Fruit fly (Drosophila melanogaster) whole organism, embryonic: ENCODE data around the gene Nelf-E.
A peak's percentile ranks its signal among the peaks of the same experiment; 100 is the strongest.

Source experiments
- Bgb ChIP-seq: fragments of 200-800 bp; sonication (Bioruptor generic); IDR thresholded peaks from 2 replicates; pipeline ENCODE4 v1.3.6; 2022; ENCODE audit warnings: missing biosample characterization, missing genetic modification characterization; ENCODE audit not compliant: partially characterized antibody
- CG12659 ChIP-seq: fragments of 200-800 bp; sonication (Bioruptor generic); optimal IDR thresholded peaks from 3 replicates; lab custom pipeline; 2017; ENCODE audit warnings: mild to moderate bottlenecking, missing biosample characterization, missing genetic modification reagents, missing genetic modification characterization
- CG13894 ChIP-seq: fragments of 200-800 bp; sonication (Bioruptor generic); optimal IDR thresholded peaks from 3 replicates; lab custom pipeline; 2018; ENCODE audit warnings: missing biosample characterization, mild to moderate bottlenecking, missing genetic modification characterization, moderate library complexity
- CG14710 ChIP-seq: fragments of 200-800 bp; sonication (Bioruptor generic); optimal IDR thresholded peaks from 3 replicates; lab custom pipeline; 2019; ENCODE audit warnings: missing biosample characterization, mild to moderate bottlenecking, missing genetic modification characterization, moderate library complexity
- CG17568 ChIP-seq: fragments of 200-800 bp; sonication (Bioruptor generic); optimal IDR thresholded peaks from 2 replicates; lab custom pipeline; 2018; ENCODE audit warnings: missing biosample characterization, mild to moderate bottlenecking, missing genetic modification characterization, moderate library complexity
- CG2116 ChIP-seq: fragments of 200-800 bp; sonication (Bioruptor generic); optimal IDR thresholded peaks from 3 replicates; lab custom pipeline; 2018; ENCODE audit warnings: missing biosample characterization, mild to moderate bottlenecking, missing genetic modification characterization
- CG2875 ChIP-seq: fragments of 200-800 bp; sonication (Bioruptor generic); optimal IDR thresholded peaks from 2 replicates; lab custom pipeline; 2017; ENCODE audit warnings: missing biosample characterization, mild to moderate bottlenecking, missing genetic modification characterization, missing genetic modification reagents
- CG34376 ChIP-seq: fragments of 200-800 bp; sonication (Bioruptor generic); optimal IDR thresholded peaks from 2 replicates; lab custom pipeline; 2018; ENCODE audit warnings: missing biosample characterization, mild to moderate bottlenecking, missing genetic modification characterization
- CG3995 ChIP-seq: fragments of 200-800 bp; sonication (Bioruptor generic); optimal IDR thresholded peaks from 3 replicates; lab custom pipeline; 2016; ENCODE audit warnings: missing biosample characterization, missing genetic modification characterization
- CG42726 ChIP-seq: fragments of 200-800 bp; sonication (Bioruptor generic); IDR thresholded peaks from 2 replicates; pipeline ENCODE4 v1.3.6; 2022; ENCODE audit warnings: missing biosample characterization, missing genetic modification characterization; ENCODE audit not compliant: partially characterized antibody
- CG6272 ChIP-seq: fragments of 200-800 bp; sonication (Bioruptor generic); IDR thresholded peaks from 2 replicates; pipeline ENCODE4 v1.3.6; 2022; ENCODE audit warnings: missing biosample characterization, missing genetic modification characterization
- CG6654 ChIP-seq: fragments of 200-800 bp; sonication (Bioruptor generic); optimal IDR thresholded peaks from 2 replicates; lab custom pipeline; 2017; ENCODE audit warnings: missing biosample characterization, mild to moderate bottlenecking, missing genetic modification characterization
- CG8359 ChIP-seq: fragments of 200-800 bp; sonication (Bioruptor generic); optimal IDR thresholded peaks from 2 replicates; lab custom pipeline; 2017; ENCODE audit warnings: missing biosample characterization, mild to moderate bottlenecking, missing genetic modification characterization, borderline replicate concordance
- CG8388 ChIP-seq: fragments of 200-800 bp; sonication (Bioruptor generic); optimal IDR thresholded peaks from 2 replicates; lab custom pipeline; 2019; ENCODE audit warnings: missing biosample characterization, mild to moderate bottlenecking, missing genetic modification characterization, moderate library complexity
- CG9876 ChIP-seq: fragments of 200-800 bp; sonication (Bioruptor generic); optimal IDR thresholded peaks from 2 replicates; lab custom pipeline; 2016; ENCODE audit warnings: missing biosample characterization, missing genetic modification characterization
- CG9932 ChIP-seq: fragments of 200-800 bp; sonication (Bioruptor generic); IDR thresholded peaks from 2 replicates; pipeline ENCODE4 v1.3.6; 2022; ENCODE audit warnings: missing biosample characterization, missing genetic modification characterization
- E2f2 ChIP-seq: fragments of 200-800 bp; sonication (Bioruptor generic); IDR thresholded peaks from 2 replicates; pipeline ENCODE4 v1.3.6; 2022; ENCODE audit warnings: missing biosample characterization, missing genetic modification characterization
- Eip74EF ChIP-seq, 2 experiments: fragments of 200-800 bp in 1 of 2; fragments of >200 bp in 1 of 2; sonication (Bioruptor generic) in 1 of 2; optimal IDR thresholded peaks; 2 replicates each; lab custom pipeline; 2017 to 2019; ENCODE audit warnings: missing biosample characterization in 2 of 2, missing genetic modification characterization in 2 of 2, mild to moderate bottlenecking in 1 of 2, moderate library complexity in 1 of 2
- MTF-1 ChIP-seq: fragments of 200-800 bp; sonication (Bioruptor generic); optimal IDR thresholded peaks from 2 replicates; lab custom pipeline; 2018; ENCODE audit warnings: missing biosample characterization, mild to moderate bottlenecking, missing genetic modification characterization, borderline replicate concordance
- Mad ChIP-seq: fragments of 200-800 bp; sonication (Bioruptor generic); optimal IDR thresholded peaks from 2 replicates; lab custom pipeline; 2016; ENCODE audit warnings: missing biosample characterization, missing genetic modification characterization
- Nf-YC ChIP-seq: fragments of 200-800 bp; optimal IDR thresholded peaks from 3 replicates; lab custom pipeline; 2019; ENCODE audit warnings: missing biosample characterization, mild to moderate bottlenecking, missing genetic modification characterization, moderate library complexity
- Ptx1 ChIP-seq: fragments of 200-800 bp; sonication (Bioruptor generic); IDR thresholded peaks from 2 replicates; pipeline ENCODE4 v1.3.6; 2022; ENCODE audit warnings: missing biosample characterization, missing genetic modification characterization
- crp ChIP-seq, 2 experiments: fragments of 200-800 bp; sonication (Bioruptor generic); optimal IDR thresholded peaks; 2 replicates in 1 of 2; 3 replicates in 1 of 2; lab custom pipeline; 2017; ENCODE audit warnings: missing biosample characterization in 2 of 2, missing genetic modification characterization in 2 of 2, mild to moderate bottlenecking in 1 of 2, moderate library complexity in 1 of 2
- gce ChIP-seq: fragments of 200-800 bp; sonication (Bioruptor generic); IDR thresholded peaks from 3 replicates; pipeline ENCODE4 v1.3.6; 2022; ENCODE audit warnings: missing biosample characterization, missing genetic modification characterization
- gsb ChIP-seq: fragments of 200-800 bp; sonication (Bioruptor generic); IDR thresholded peaks from 2 replicates; pipeline ENCODE4 v1.3.6; 2022; ENCODE audit warnings: missing biosample characterization, missing genetic modification characterization
- gsb-n ChIP-seq: fragments of 200-800 bp; sonication (Bioruptor generic); optimal IDR thresholded peaks from 3 replicates; lab custom pipeline; 2018; ENCODE audit warnings: missing biosample characterization, mild to moderate bottlenecking, missing genetic modification characterization
- hbn ChIP-seq: fragments of 200-800 bp; sonication (Bioruptor generic); IDR thresholded peaks from 2 replicates; pipeline ENCODE4 v1.3.6; 2022; ENCODE audit warnings: missing biosample characterization, missing genetic modification characterization; ENCODE audit not compliant: partially characterized antibody
- hkb ChIP-seq, 2 experiments: fragments of 200-800 bp in 1 of 2; fragments of >200 bp in 1 of 2; sonication (Bioruptor generic) in 1 of 2; IDR thresholded peaks in 1 of 2; optimal IDR thresholded peaks in 1 of 2; 2 replicates each; pipeline versions ENCODE4 v1.3.6 to Lab custom; 2017 to 2022; ENCODE audit warnings: missing biosample characterization in 1 of 2, missing genetic modification characterization in 1 of 2
- hth ChIP-seq: fragments of >200 bp; optimal IDR thresholded peaks from 2 replicates; lab custom pipeline; 2017; ENCODE audit warnings: inconsistent platforms
- kah ChIP-seq: fragments of 200-800 bp; sonication (Bioruptor generic); optimal IDR thresholded peaks from 2 replicates; lab custom pipeline; 2018; ENCODE audit warnings: missing biosample characterization, mild to moderate bottlenecking, missing genetic modification characterization
- lmd ChIP-seq: fragments of 200-800 bp; sonication (Bioruptor generic); IDR thresholded peaks from 2 replicates; pipeline ENCODE4 v1.3.6; 2022; ENCODE audit warnings: missing biosample characterization, missing genetic modification characterization
- mam ChIP-seq: fragments of 200-800 bp; sonication (Bioruptor generic); optimal IDR thresholded peaks from 3 replicates; lab custom pipeline; 2016; ENCODE audit warnings: missing biosample characterization, missing genetic modification characterization
- mirr ChIP-seq: fragments of 200-800 bp; sonication (Bioruptor generic); optimal IDR thresholded peaks from 3 replicates; lab custom pipeline; 2018; ENCODE audit warnings: missing biosample characterization, mild to moderate bottlenecking, missing genetic modification characterization
- nerfin-2 ChIP-seq: fragments of 200-800 bp; sonication (Bioruptor generic); IDR thresholded peaks from 2 replicates; pipeline ENCODE4 v1.3.6; 2022; ENCODE audit warnings: missing biosample characterization, missing genetic modification characterization; ENCODE audit not compliant: partially characterized antibody
- odd ChIP-seq: fragments of 200-800 bp; sonication (Bioruptor generic); optimal IDR thresholded peaks from 2 replicates; lab custom pipeline; 2017; ENCODE audit warnings: missing biosample characterization, mild to moderate bottlenecking, missing genetic modification characterization
- pan ChIP-seq, 4 experiments: fragments of >200 bp in 3 of 4; fragments of 200-800 bp in 1 of 4; sonication (Bioruptor generic) in 1 of 4; optimal IDR thresholded peaks in 3 of 4; IDR thresholded peaks in 1 of 4; 2 replicates each; pipeline versions ENCODE4 v1.3.6 to Lab custom; 2017 to 2022; ENCODE audit warnings: missing biosample characterization in 2 of 4, missing genetic modification characterization in 2 of 4, mixed read lengths in 1 of 4
- phol ChIP-seq: fragments of 200-800 bp; sonication (Bioruptor generic); optimal IDR thresholded peaks from 3 replicates; lab custom pipeline; 2018; ENCODE audit warnings: missing biosample characterization, mild to moderate bottlenecking, missing genetic modification characterization, moderate library complexity
- row ChIP-seq: fragments of 200-800 bp; sonication (Bioruptor generic); IDR thresholded peaks from 3 replicates; pipeline ENCODE4 v1.3.6; 2022; ENCODE audit warnings: missing biosample characterization, missing genetic modification characterization
- scrt ChIP-seq: fragments of 200-800 bp; sonication (Bioruptor generic); optimal IDR thresholded peaks from 2 replicates; lab custom pipeline; 2018; ENCODE audit warnings: missing biosample characterization, mild to moderate bottlenecking, missing genetic modification characterization, moderate library complexity
- sd ChIP-seq: fragments of 200-800 bp; sonication (Bioruptor generic); optimal IDR thresholded peaks from 3 replicates; lab custom pipeline; 2018; ENCODE audit warnings: missing biosample characterization, mild to moderate bottlenecking, missing genetic modification characterization, moderate library complexity
- sens ChIP-seq: fragments of 200-800 bp; sonication (Bioruptor generic); peaks from one replicate; lab custom pipeline; 2016; ENCODE audit warnings: missing biosample characterization, missing genetic modification characterization
- seq ChIP-seq: fragments of 200-800 bp; sonication (Bioruptor generic); IDR thresholded peaks from 2 replicates; pipeline ENCODE4 v1.3.6; 2022; ENCODE audit warnings: missing biosample characterization, missing genetic modification characterization
- slbo ChIP-seq: fragments of 200-800 bp; sonication (Bioruptor generic); IDR thresholded peaks from 2 replicates; pipeline ENCODE4 v1.3.6; 2022; ENCODE audit warnings: missing biosample characterization, missing genetic modification characterization
- sob ChIP-seq: fragments of 200-800 bp; sonication (Bioruptor generic); IDR thresholded peaks from 2 replicates; pipeline ENCODE4 v1.3.6; 2022; ENCODE audit warnings: missing biosample characterization, missing genetic modification characterization
- sqz ChIP-seq: fragments of 200-800 bp; sonication (Bioruptor generic); optimal IDR thresholded peaks from 3 replicates; lab custom pipeline; 2018; ENCODE audit warnings: missing biosample characterization, mild to moderate bottlenecking, missing genetic modification characterization
- vnd ChIP-seq: fragments of 200-800 bp; sonication (Bioruptor generic); IDR thresholded peaks from 3 replicates; pipeline ENCODE4 v1.3.6; 2022; ENCODE audit warnings: missing biosample characterization, missing genetic modification characterization; ENCODE audit not compliant: partially characterized antibody

Gene Nelf-E

dm6 chr3L:8578470-8578869 lies 22.2 kb downstream of the Nelf-E start (continued):
- TF ChIP-seq CG3995 (GFP tag; lab: Kevin White, UChicago) (no peak), sqz (GFP tag; lab: Kevin White, UChicago) (peak; percentile 15), gce (no peak), CG2875 (GFP tag; lab: Kevin White, UChicago) (no peak), CG8359 (GFP tag; lab: Kevin White, UChicago) (no peak), CG13894 (tag; lab: Kevin White, UChicago) (peak; percentile 16), mam (GFP tag; lab: Kevin White, UChicago) (no peak), CG6272 (GFP tag; lab: Robert Waterston, UW) (no peak), CG14710 (tag; lab: Kevin White, UChicago) (no peak), slbo (GFP tag; lab: Robert Waterston, UW) (no peak), Ptx1 (GFP tag; lab: Robert Waterston, UW) (no peak), seq (GFP tag; lab: Robert Waterston, UW) (no peak), gsb (no peak), CG9876 (GFP tag; lab: Kevin White, UChicago) (no peak), CG9932 (GFP tag; lab: Robert Waterston, UW) (no peak), Eip74EF (GFP tag; optimal IDR thresholded peaks at IDR 0.05; lab: Kevin White, UChicago) (no peak), CG8388 (GFP tag; lab: Kevin White, UChicago) (no peak), CG12659 (GFP tag; lab: Kevin White, UChicago) (no peak), MTF-1 (GFP tag; lab: Kevin White, UChicago) (no peak), lmd (GFP tag; lab: Robert Waterston, UW) (no peak), vnd (GFP tag; lab: Robert Waterston, UW) (no peak), hth (lab: Kevin White, UChicago) (no peak), pan (optimal IDR thresholded peaks at IDR 0.05; lab: Kevin White, UChicago) (no peak), pan (GFP tag; optimal IDR thresholded peaks at IDR 0.05 in 1 of 2, IDR thresholded peaks at IDR 0.05 in 1 of 2) (no peak), sob (GFP tag; lab: Robert Waterston, UW) (0 out of 2 replicates have a peak, but pooled peaks have one; percentile 18), sd (tag; lab: Kevin White, UChicago) (peak; percentile 33), CG34376 (no peak), mirr (GFP tag; lab: Kevin White, UChicago) (no peak), hbn (no peak), odd (GFP tag; lab: Kevin White, UChicago) (no peak)

dm6 chr3L:8575844-8576842 lies 24.5 kb downstream of the Nelf-E start, which contains the start of the genes CG6638 and CG43078:
Gene CG6638 (minus strand): TSS chr3L:8576078.
Gene CG43078 (plus strand): TSS chr3L:8576808.
- no peak for TF ChIP-seq hkb (optimal IDR thresholded peaks at IDR 0.05; lab: Kevin White, UChicago)
- TF ChIP-seq hkb (GFP tag; IDR thresholded peaks at IDR 0.05; lab: Robert Waterston, UW) = no peak
- no peak for TF ChIP-seq Bgb (GFP tag; lab: Robert Waterston, UW)
- no peak for TF ChIP-seq Nf-YC (tag; lab: Kevin White, UChicago)
- peak; percentile 17; the same call in 1 of the 2 replicates for TF ChIP-seq CG42726
- no peak for TF ChIP-seq CG17568 (GFP tag; lab: Kevin White, UChicago)
- TF ChIP-seq scrt = peak; percentile 85
- TF ChIP-seq CG2116 (GFP tag; lab: Kevin White, UChicago) = peak; percentile 67
- TF ChIP-seq CG6654 (GFP tag; lab: Kevin White, UChicago) = no peak
- peak; percentile 30; the same call in 1 of the 3 replicates for TF ChIP-seq row (GFP tag; lab: Robert Waterston, UW)
- peak; percentile 96 for TF ChIP-seq kah
- TF ChIP-seq sens (GFP tag; lab: Kevin White, UChicago) = peak; percentile 60
- TF ChIP-seq gsb-n (tag; lab: Kevin White, UChicago) = no peak
- peak; percentile 11; the same call in 1 of the 2 replicates for TF ChIP-seq nerfin-2 (GFP tag; lab: Robert Waterston, UW)
- TF ChIP-seq phol (tag; lab: Kevin White, UChicago) = peak; percentile 26
- TF ChIP-seq crp (GFP tag; optimal IDR thresholded peaks at IDR 0.05; lab: Kevin White, UChicago) = peak in 1 of 2 experiments; percentile 82
- TF ChIP-seq E2f2 = peak; percentile 91
- no peak for TF ChIP-seq Mad (GFP tag; lab: Kevin White, UChicago)
